Worm (Caenorhabditis elegans): Measurements from ENCODE around the gene pbo-6.
A peak's percentile ranks its signal among the peaks of the same experiment; 100 is the strongest.

pbo-6 gene

DNA sequence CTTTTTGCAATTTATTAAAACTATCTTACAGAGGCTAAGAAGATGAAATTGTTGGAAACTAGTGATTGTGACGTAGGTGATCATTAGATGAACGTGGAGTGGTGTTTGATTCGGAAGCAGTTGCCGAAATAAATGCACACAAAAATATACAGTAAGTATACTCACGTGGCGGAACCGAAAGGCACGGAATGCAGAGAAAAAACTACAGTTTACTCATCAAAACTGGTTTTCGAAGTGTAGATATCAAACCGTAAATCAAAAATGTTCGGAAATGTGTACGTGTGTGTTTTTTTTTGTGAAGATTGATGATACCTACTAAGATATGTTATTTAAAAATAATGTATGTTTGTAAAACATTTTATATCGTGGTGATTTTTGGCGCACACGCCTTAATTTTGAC, 2.1 kb upstream of the pbo-6 start:
- TF ChIP-seq lsy-2 (tag; optimal IDR thresholded peaks at IDR 0.05) = peak in 1 of 2 experiments; percentile 44
- TF ChIP-seq snu-23 (GFP tag; optimal IDR thresholded peaks at IDR 0.05) = peak; percentile 18
- peak; percentile 80 for TF ChIP-seq nhr-20 (tag; optimal IDR thresholded peaks at IDR 0.05)
- TF ChIP-seq lin-14 (GFP tag; optimal IDR thresholded peaks at IDR 0.05) = peak; percentile 22
- peak in 1 of 6 experiments; percentile 11 for TF ChIP-seq elt-3 (tag; optimal IDR thresholded peaks at IDR 0.05)
- TF ChIP-seq ama-1 (optimal IDR thresholded peaks at IDR 0.05) = no peak
- no peak for TF ChIP-seq xbp-1 (tag; optimal IDR thresholded peaks at IDR 0.05)
- no peak for TF ChIP-seq lin-15B (tag; optimal IDR thresholded peaks at IDR 0.05)
- no peak for TF ChIP-seq aha-1 (tag; optimal IDR thresholded peaks at IDR 0.05)
- TF ChIP-seq nhr-71 (tag; optimal IDR thresholded peaks at IDR 0.05) = peak; percentile 50
- TF ChIP-seq nhr-19 (GFP tag; conservative IDR thresholded peaks at IDR 0.05) = peak; percentile 9; the same call in 1 of the 2 replicates
- TF ChIP-seq Y116A8C.19 (tag; optimal IDR thresholded peaks at IDR 0.05; ENCODE audit: borderline replicate concordance) = no peak
- no peak for TF ChIP-seq ets-5 (GFP tag; IDR thresholded peaks at IDR 0.05)
- TF ChIP-seq nhr-90 (tag; optimal IDR thresholded peaks at IDR 0.05; ENCODE audit: poor library complexity) = peak; percentile 14
- no peak for TF ChIP-seq C16A3.4 (tag; optimal IDR thresholded peaks at IDR 0.05)
- no peak for TF ChIP-seq nhr-12 (tag; optimal IDR thresholded peaks at IDR 0.05)
- TF ChIP-seq grh-1 (GFP tag; IDR thresholded peaks at IDR 0.05) = peak; percentile 63
- TF ChIP-seq nhr-85 (tag) = peak; percentile 94
- peak in 1 of 2 experiments; percentile 22 for TF ChIP-seq lin-35 (GFP tag; optimal IDR thresholded peaks at IDR 0.05)
- no peak for TF ChIP-seq sptf-1 (tag; optimal IDR thresholded peaks at IDR 0.05)
- TF ChIP-seq efl-1 (optimal IDR thresholded peaks at IDR 0.05) = no peak
- TF ChIP-seq efl-1 (GFP tag; optimal IDR thresholded peaks at IDR 0.05 in 1 of 2) = no peak

DNA sequence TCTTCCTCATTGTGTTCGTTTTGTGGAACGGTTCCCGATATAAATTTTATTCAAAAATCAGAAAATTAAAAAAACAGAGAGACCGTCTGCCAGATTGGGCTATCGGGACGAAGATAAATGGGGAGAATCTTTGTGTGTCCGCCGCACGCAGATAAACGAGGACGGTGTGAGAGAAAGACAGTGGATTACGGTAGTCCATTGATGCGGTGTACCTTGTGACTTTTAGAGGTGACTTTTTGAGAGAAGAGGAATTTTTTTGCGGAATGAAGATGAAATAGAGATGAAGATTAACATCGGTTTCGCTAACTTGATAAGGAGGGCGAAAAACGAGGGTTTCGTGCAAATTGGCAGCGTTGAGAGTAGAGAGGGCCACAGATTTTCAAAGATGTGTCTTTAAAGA, 1.1 kb upstream of the pbo-6 start:
- TF ChIP-seq aly-2 (tag; optimal IDR thresholded peaks at IDR 0.05) (no peak), ceh-90 (tag; optimal IDR thresholded peaks at IDR 0.05) (no peak), efl-1 (optimal IDR thresholded peaks at IDR 0.05) (no peak), efl-1 (GFP tag; optimal IDR thresholded peaks at IDR 0.05 in 1 of 2) (no peak), ceh-63 (GFP tag; optimal IDR thresholded peaks at IDR 0.05) (no peak), ama-1 (optimal IDR thresholded peaks at IDR 0.05) (no peak), nhr-12 (tag; optimal IDR thresholded peaks at IDR 0.05) (no peak), C16A3.4 (tag; optimal IDR thresholded peaks at IDR 0.05) (no peak), vab-15 (tag; optimal IDR thresholded peaks at IDR 0.05) (no peak), elt-3 (tag; optimal IDR thresholded peaks at IDR 0.05) (peak in 3 of 6 experiments; percentile 26 to 93 (median 59)), elt-2 (tag; optimal IDR thresholded peaks at IDR 0.05) (no peak), ceh-8 (GFP tag; optimal IDR thresholded peaks at IDR 0.05) (no peak), C34B4.2 (tag; optimal IDR thresholded peaks at IDR 0.05) (no peak), ztf-4 (tag; optimal IDR thresholded peaks at IDR 0.05) (no peak), unc-30 (tag; optimal IDR thresholded peaks at IDR 0.05) (no peak), nhr-85 (tag) (peak; percentile 96), nhr-19 (GFP tag; conservative IDR thresholded peaks at IDR 0.05) (peak; percentile 48), mdl-1 (tag; optimal IDR thresholded peaks at IDR 0.05) (peak in 1 of 2 experiments; percentile 65), nhr-90 (tag; optimal IDR thresholded peaks at IDR 0.05; ENCODE audit: poor library complexity) (peak; percentile 68), mef-2 (tag; optimal IDR thresholded peaks at IDR 0.05) (no peak), fkh-10 (GFP tag; optimal IDR thresholded peaks at IDR 0.05) (no peak), nhr-28 (tag; optimal IDR thresholded peaks at IDR 0.05) (no peak), lsy-2 (tag; optimal IDR thresholded peaks at IDR 0.05) (peak; percentile 70 to 93), alr-1 (tag; optimal IDR thresholded peaks at IDR 0.05; ENCODE audit: borderline replicate concordance) (no peak), lin-13 (GFP tag; optimal IDR thresholded peaks at IDR 0.05) (peak; percentile 40), F16B12.6 (tag; optimal IDR thresholded peaks at IDR 0.05) (no peak), hpl-2 (GFP tag; optimal IDR thresholded peaks at IDR 0.05) (no peak), nhr-20 (tag; optimal IDR thresholded peaks at IDR 0.05) (peak; percentile 87), hlh-4 (tag; optimal IDR thresholded peaks at IDR 0.05) (no peak), nhr-11 (tag; optimal IDR thresholded peaks at IDR 0.05) (no peak), unc-98 (GFP tag; IDR thresholded peaks at IDR 0.05) (no peak), sup-37 (GFP tag; optimal IDR thresholded peaks at IDR 0.05) (no peak), sox-4 (tag; optimal IDR thresholded peaks at IDR 0.05) (no peak), unc-86 (tag; optimal IDR thresholded peaks at IDR 0.05) (no peak), lin-35 (GFP tag; optimal IDR thresholded peaks at IDR 0.05) (peak in 1 of 2 experiments; percentile 41), lin-15B (tag; optimal IDR thresholded peaks at IDR 0.05) (no peak), fkh-4 (tag; optimal IDR thresholded peaks at IDR 0.05; ENCODE audit: borderline replicate concordance) (no peak), egl-27 (tag; optimal IDR thresholded peaks at IDR 0.05) (no peak), nhr-77 (tag; optimal IDR thresholded peaks at IDR 0.05) (no peak), efl-3 (GFP tag; optimal IDR thresholded peaks at IDR 0.05) (peak; percentile 10), zag-1 (tag; optimal IDR thresholded peaks at IDR 0.05) (no peak), nhr-84 (tag; optimal IDR thresholded peaks at IDR 0.05) (no peak), ets-5 (GFP tag; IDR thresholded peaks at IDR 0.05) (no peak)

All from whole organism, L1 larva.